Fruit fly (Drosophila melanogaster): ENCODE data around the gene mRpL36.

Gene mRpL36

DNA sequence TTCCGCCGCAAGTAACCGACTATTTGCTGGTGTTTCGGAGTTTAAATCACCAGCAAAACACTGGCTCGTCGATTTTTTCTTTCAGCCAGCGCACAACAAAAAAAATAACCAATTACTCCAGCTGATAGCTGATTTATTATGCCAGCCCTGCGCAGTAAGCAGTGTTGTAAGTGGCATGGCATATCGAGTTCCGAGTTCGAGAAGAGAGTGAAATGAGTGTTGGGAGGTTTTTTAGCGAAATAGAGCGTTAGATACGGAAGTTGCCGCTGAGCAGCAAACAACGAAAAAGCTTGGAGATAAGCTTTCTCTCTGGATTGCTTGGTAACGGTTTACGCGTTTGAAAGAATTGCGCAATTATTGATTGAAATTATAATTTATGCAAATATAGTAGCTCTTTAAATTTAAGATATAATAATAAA lies 33.3 kb downstream of the mRpL36 start, which contains the start of gene CG7565 (continued):
- TF ChIP-seq chif (GFP tag; optimal IDR thresholded peaks at IDR 0.05) = peak in 1 of 2 experiments; percentile 24
- TF ChIP-seq Hmx (GFP tag; optimal IDR thresholded peaks at IDR 0.05) = no peak
- TF ChIP-seq Deaf1 (tag; optimal IDR thresholded peaks at IDR 0.05) = peak; percentile 36
- TF ChIP-seq scrt (GFP tag; optimal IDR thresholded peaks at IDR 0.05) = peak; percentile 41
- peak; percentile 60 for TF ChIP-seq CG6813 (GFP tag; optimal IDR thresholded peaks at IDR 0.05)
- peak; percentile 18 for TF ChIP-seq CG12942 (GFP tag; optimal IDR thresholded peaks at IDR 0.05)
- no peak for TF ChIP-seq Sox102F (GFP tag; optimal IDR thresholded peaks at IDR 0.05)
- TF ChIP-seq CG6791 (GFP tag; IDR thresholded peaks at IDR 0.05; ENCODE audit: partially characterized antibody) = peak; percentile 56; the same call in 1 of the 3 replicates
- TF ChIP-seq CG18262 (tag; optimal IDR thresholded peaks at IDR 0.05) = peak; percentile 14
- TF ChIP-seq Hr51 (GFP tag; optimal IDR thresholded peaks at IDR 0.05) = peak; percentile 41 to 42
- peak; percentile 9 for TF ChIP-seq crc (GFP tag; optimal IDR thresholded peaks at IDR 0.05)
- TF ChIP-seq croc (GFP tag; conservative IDR thresholded peaks at IDR 0.05) = no peak
- peak; percentile 44 for TF ChIP-seq ind (GFP tag; optimal IDR thresholded peaks at IDR 0.05)
- no peak for TF ChIP-seq emc (GFP tag; optimal IDR thresholded peaks at IDR 0.05)
- no peak for TF ChIP-seq CG6854 (GFP tag; optimal IDR thresholded peaks at IDR 0.05)
- TF ChIP-seq CG13296 (GFP tag; optimal IDR thresholded peaks at IDR 0.05) = peak; percentile 56
- peak; percentile 42 for TF ChIP-seq kni (GFP tag; optimal IDR thresholded peaks at IDR 0.05)
- TF ChIP-seq knrl (GFP tag; IDR thresholded peaks at IDR 0.05; ENCODE audit: partially characterized antibody) = 0 out of 3 replicates have a peak, but pooled peaks have one; percentile 23
- TF ChIP-seq CG1603 (tag; optimal IDR thresholded peaks at IDR 0.05) = peak; percentile 69
- TF ChIP-seq gsb-n (tag; optimal IDR thresholded peaks at IDR 0.05) = no peak
- peak; percentile 36 for TF ChIP-seq CG8290 (GFP tag; optimal IDR thresholded peaks at IDR 0.05)
- peak in 1 of 2 experiments; percentile 86 for TF ChIP-seq CG8290 (tag; optimal IDR thresholded peaks at IDR 0.05)
- peak; percentile 32 for TF ChIP-seq CG10543 (GFP tag; optimal IDR thresholded peaks at IDR 0.05)
- TF ChIP-seq psq (GFP tag; optimal IDR thresholded peaks at IDR 0.05) = no peak
- TF ChIP-seq CG30403 (GFP tag; optimal IDR thresholded peaks at IDR 0.05) = peak; percentile 39
- no peak for TF ChIP-seq Oli (tag; optimal IDR thresholded peaks at IDR 0.05)
- no peak for TF ChIP-seq CG3065 (GFP tag; optimal IDR thresholded peaks at IDR 0.05)
- peak; percentile 96 for TF ChIP-seq Med (GFP tag)
- peak; percentile 53; the same call in 1 of the 3 replicates for TF ChIP-seq CG34422 (GFP tag; IDR thresholded peaks at IDR 0.05)
- peak; percentile 84 for TF ChIP-seq lab (GFP tag; optimal IDR thresholded peaks at IDR 0.05)
- peak; percentile 51 for TF ChIP-seq Side (GFP tag; optimal IDR thresholded peaks at IDR 0.05)
- peak; percentile 59; the same call in 1 of the 2 replicates for TF ChIP-seq Atf6 (GFP tag; IDR thresholded peaks at IDR 0.05)
- TF ChIP-seq ro (GFP tag; IDR thresholded peaks at IDR 0.05) = no peak
- no peak for TF ChIP-seq insv (GFP tag; optimal IDR thresholded peaks at IDR 0.05)
- no peak for TF ChIP-seq CG15601 (tag; optimal IDR thresholded peaks at IDR 0.05)
- peak; percentile 33 for TF ChIP-seq MTF-1 (GFP tag; optimal IDR thresholded peaks at IDR 0.05; ENCODE audit: borderline replicate concordance)
- TF ChIP-seq CG18764 (GFP tag; optimal IDR thresholded peaks at IDR 0.05) = no peak
- no peak for TF ChIP-seq Tbp (GFP tag; optimal IDR thresholded peaks at IDR 0.05)
- TF ChIP-seq CG43689 (GFP tag; IDR thresholded peaks at IDR 0.05) = no peak
- TF ChIP-seq CG9727 (GFP tag; optimal IDR thresholded peaks at IDR 0.05) = peak; percentile 17
- peak; percentile 82 for TF ChIP-seq caup (GFP tag; optimal IDR thresholded peaks at IDR 0.05; ENCODE audit: severe bottlenecking)
- no peak for TF ChIP-seq pros (GFP tag; optimal IDR thresholded peaks at IDR 0.05)
- peak; percentile 74 for TF ChIP-seq MBD-R2 (GFP tag; IDR thresholded peaks at IDR 0.05)
- TF ChIP-seq gfzf (GFP tag; optimal IDR thresholded peaks at IDR 0.05) = no peak
- TF ChIP-seq HLH3B (GFP tag; IDR thresholded peaks at IDR 0.05) = peak; percentile 39; the same call in 1 of the 2 replicates
- TF ChIP-seq CrebB (tag; optimal IDR thresholded peaks at IDR 0.05) = peak; percentile 58
- TF ChIP-seq CG1602 (GFP tag; optimal IDR thresholded peaks at IDR 0.05) = no peak
- peak; percentile 60 for TF ChIP-seq wek (GFP tag; optimal IDR thresholded peaks at IDR 0.05)
- TF ChIP-seq CG17385 (GFP tag; optimal IDR thresholded peaks at IDR 0.05) = peak; percentile 50
- no peak for TF ChIP-seq B-H1 (GFP tag; IDR thresholded peaks at IDR 0.05)

Data from whole organism, embryonic.